Fruit fly (Drosophila melanogaster) whole organism, embryonic: Measurements from ENCODE around the gene sisA.

Source experiments
- Abd-B ChIP-seq: fragments of 200-800 bp; sonication (Bioruptor generic); optimal IDR thresholded peaks from 2 replicates; lab custom pipeline; 2018; ENCODE audit warnings: missing biosample characterization, mild to moderate bottlenecking, missing genetic modification characterization, moderate library complexity
- Asciz ChIP-seq: fragments of 200-800 bp; sonication (Bioruptor generic); optimal IDR thresholded peaks from 2 replicates; lab custom pipeline; 2017; ENCODE audit warnings: missing biosample characterization, mild to moderate bottlenecking, missing genetic modification characterization, missing genetic modification reagents
- Bteb2 ChIP-seq: fragments of 200-800 bp; sonication (Bioruptor generic); optimal IDR thresholded peaks from 2 replicates; lab custom pipeline; 2016; ENCODE audit warnings: missing biosample characterization, missing genetic modification characterization
- CG10959 ChIP-seq: fragments of 200-800 bp; sonication (Bioruptor generic); IDR thresholded peaks from 2 replicates; pipeline ENCODE4 v1.3.6; 2022; ENCODE audit warnings: missing biosample characterization, missing genetic modification characterization
- CG13123 ChIP-seq: fragments of 200-800 bp; sonication (Bioruptor generic); optimal IDR thresholded peaks from 2 replicates; lab custom pipeline; 2016; ENCODE audit warnings: missing biosample characterization, missing genetic modification characterization
- CG14710 ChIP-seq: fragments of 200-800 bp; sonication (Bioruptor generic); optimal IDR thresholded peaks from 3 replicates; lab custom pipeline; 2019; ENCODE audit warnings: missing biosample characterization, mild to moderate bottlenecking, missing genetic modification characterization, moderate library complexity
- CG15011 ChIP-seq: fragments of 200-800 bp; sonication (Bioruptor generic); optimal IDR thresholded peaks from 3 replicates; lab custom pipeline; 2018; ENCODE audit warnings: missing biosample characterization, mild to moderate bottlenecking, missing genetic modification characterization
- CG1529 ChIP-seq: fragments of 200-800 bp; sonication (Bioruptor generic); optimal IDR thresholded peaks from 3 replicates; lab custom pipeline; 2018; ENCODE audit warnings: missing biosample characterization, missing genetic modification characterization
- CG15601 ChIP-seq: fragments of 200-800 bp; sonication (Bioruptor generic); optimal IDR thresholded peaks from 3 replicates; lab custom pipeline; 2019; ENCODE audit warnings: missing biosample characterization, mild to moderate bottlenecking, missing genetic modification characterization, moderate library complexity
- CG32772 ChIP-seq: fragments of 200-800 bp; sonication (Bioruptor generic); IDR thresholded peaks from 2 replicates; pipeline ENCODE4 v1.3.6; 2022; ENCODE audit warnings: missing biosample characterization, missing genetic modification characterization
- CG3281 ChIP-seq: fragments of 200-800 bp; sonication (Bioruptor generic); optimal IDR thresholded peaks from 3 replicates; lab custom pipeline; 2017; ENCODE audit warnings: missing biosample characterization, mild to moderate bottlenecking, missing genetic modification characterization
- CG3726 ChIP-seq: fragments of 200-800 bp; sonication (Bioruptor generic); IDR thresholded peaks from 3 replicates; pipeline ENCODE4, ENCODE4 v1.3.6; 2022; ENCODE audit warnings: missing biosample characterization, missing genetic modification characterization
- CG7928 ChIP-seq: fragments of 200-800 bp; sonication (Bioruptor generic); optimal IDR thresholded peaks from 2 replicates; lab custom pipeline; 2017; ENCODE audit warnings: missing biosample characterization, mild to moderate bottlenecking, missing genetic modification characterization
- CG8359 ChIP-seq: fragments of 200-800 bp; sonication (Bioruptor generic); optimal IDR thresholded peaks from 2 replicates; lab custom pipeline; 2017; ENCODE audit warnings: missing biosample characterization, mild to moderate bottlenecking, missing genetic modification characterization, borderline replicate concordance
- CG9609 ChIP-seq: fragments of 200-800 bp; sonication (Bioruptor generic); optimal IDR thresholded peaks from 3 replicates; lab custom pipeline; 2016; ENCODE audit warnings: missing biosample characterization, missing genetic modification characterization
- CTCF ChIP-seq: fragments of 200-800 bp; sonication (Bioruptor generic); optimal IDR thresholded peaks from 2 replicates; lab custom pipeline; 2017; ENCODE audit warnings: missing biosample characterization, mild to moderate bottlenecking, missing genetic modification characterization, moderate library complexity
- D ChIP-seq, 2 experiments: fragments of 200-800 bp in 1 of 2; fragments of >200 bp in 1 of 2; sonication (Bioruptor generic) in 1 of 2; optimal IDR thresholded peaks; 2 replicates in 1 of 2; 3 replicates in 1 of 2; lab custom pipeline; 2017; ENCODE audit warnings: mild to moderate bottlenecking in 1 of 2, missing biosample characterization in 1 of 2, missing genetic modification characterization in 1 of 2, missing genetic modification reagents in 1 of 2
- Doc3 ChIP-seq: fragments of 200-800 bp; sonication (Bioruptor generic); IDR thresholded peaks from 3 replicates; pipeline ENCODE4 v1.3.6; 2022; ENCODE audit warnings: missing biosample characterization, missing genetic modification characterization; ENCODE audit not compliant: partially characterized antibody
- H2.0 ChIP-seq: fragments of 200-800 bp; sonication (Bioruptor generic); IDR thresholded peaks from 2 replicates; pipeline ENCODE4 v1.3.6; 2022; ENCODE audit warnings: missing biosample characterization, missing genetic modification characterization
- HLH3B ChIP-seq: fragments of 200-800 bp; sonication (Bioruptor generic); IDR thresholded peaks from 2 replicates; pipeline ENCODE4 v1.3.6; 2022; ENCODE audit warnings: missing biosample characterization, missing genetic modification characterization
- Hey ChIP-seq: fragments of 200-800 bp; sonication (Bioruptor generic); optimal IDR thresholded peaks from 3 replicates; lab custom pipeline; 2018; ENCODE audit warnings: missing biosample characterization, mild to moderate bottlenecking, missing genetic modification characterization
- Hsf ChIP-seq: fragments of 200-800 bp; sonication (Bioruptor generic); optimal IDR thresholded peaks from 3 replicates; lab custom pipeline; 2016; ENCODE audit warnings: missing biosample characterization, missing genetic modification characterization
- Neu2 ChIP-seq: fragments of 200-800 bp; sonication (Bioruptor generic); optimal IDR thresholded peaks from 3 replicates; lab custom pipeline; 2016; ENCODE audit warnings: missing biosample characterization, missing genetic modification characterization, borderline replicate concordance
- NfI ChIP-seq: fragments of 200-800 bp; sonication (Bioruptor generic); optimal IDR thresholded peaks from 3 replicates; lab custom pipeline; 2018; ENCODE audit warnings: missing biosample characterization, mild to moderate bottlenecking, missing genetic modification characterization, moderate library complexity
- Oaz ChIP-seq: fragments of 200-800 bp; sonication (Bioruptor generic); IDR thresholded peaks from 2 replicates; pipeline ENCODE4 v1.3.6; 2022; ENCODE audit warnings: missing biosample characterization, missing genetic modification characterization
- Rfx ChIP-seq: fragments of 200-800 bp; sonication (Bioruptor generic); IDR thresholded peaks from 2 replicates; pipeline ENCODE4 v1.3.6; 2022; ENCODE audit warnings: missing biosample characterization, missing genetic modification characterization
- Scr ChIP-seq: fragments of 200-800 bp; sonication (Bioruptor generic); IDR thresholded peaks from 2 replicates; pipeline ENCODE4 v1.3.6; 2022; ENCODE audit warnings: missing biosample characterization, missing genetic modification characterization; ENCODE audit not compliant: partially characterized antibody
- Vsx1 ChIP-seq: fragments of 200-800 bp; sonication (Bioruptor generic); optimal IDR thresholded peaks from 2 replicates; lab custom pipeline; 2017; ENCODE audit warnings: missing biosample characterization, mild to moderate bottlenecking, missing genetic modification characterization, missing genetic modification reagents
- YL-1 ChIP-seq: fragments of 200-800 bp; sonication (Bioruptor generic); optimal IDR thresholded peaks from 3 replicates; lab custom pipeline; 2017; ENCODE audit warnings: missing biosample characterization, mild to moderate bottlenecking, missing genetic modification characterization
- amos ChIP-seq: fragments of 200-800 bp; sonication (Bioruptor generic); IDR thresholded peaks from 2 replicates; pipeline ENCODE4 v1.3.6; 2022; ENCODE audit warnings: missing biosample characterization, missing genetic modification characterization; ENCODE audit not compliant: partially characterized antibody
- bigmax ChIP-seq: fragments of 200-800 bp; sonication (Bioruptor generic); optimal IDR thresholded peaks from 2 replicates; lab custom pipeline; 2018; ENCODE audit warnings: missing biosample characterization, mild to moderate bottlenecking, missing genetic modification characterization
- bsh ChIP-seq, 2 experiments: fragments of 200-800 bp; sonication (Bioruptor generic); optimal IDR thresholded peaks; 2 replicates each; lab custom pipeline; 2017 to 2018; ENCODE audit warnings: mild to moderate bottlenecking in 2 of 2, missing biosample characterization in 2 of 2, missing genetic modification characterization in 2 of 2, moderate library complexity in 1 of 2
- cad ChIP-seq: fragments of >200 bp; optimal IDR thresholded peaks from 2 replicates; lab custom pipeline; 2017; ENCODE audit warnings: missing biosample characterization, missing genetic modification characterization
- caup ChIP-seq: fragments of 200-800 bp; sonication (Bioruptor generic); optimal IDR thresholded peaks from 3 replicates; lab custom pipeline; 2017; ENCODE audit warnings: missing biosample characterization, mild to moderate bottlenecking, missing genetic modification characterization, moderate library complexity; ENCODE audit not compliant: severe bottlenecking
- danr ChIP-seq: fragments of 200-800 bp; sonication (Bioruptor generic); IDR thresholded peaks from 2 replicates; pipeline ENCODE4 v1.3.6; 2022; ENCODE audit warnings: missing biosample characterization, missing genetic modification characterization
- dmrt99B ChIP-seq: fragments of 200-800 bp; sonication (Bioruptor generic); optimal IDR thresholded peaks from 2 replicates; lab custom pipeline; 2018; ENCODE audit warnings: missing biosample characterization, mild to moderate bottlenecking, missing genetic modification characterization, moderate library complexity
- hth ChIP-seq: fragments of >200 bp; optimal IDR thresholded peaks from 2 replicates; lab custom pipeline; 2017; ENCODE audit warnings: inconsistent platforms
- ken ChIP-seq: fragments of 200-800 bp; sonication (Bioruptor generic); IDR thresholded peaks from 3 replicates; pipeline ENCODE4 v1.3.6; 2022; ENCODE audit warnings: missing biosample characterization, missing genetic modification characterization
- lbe ChIP-seq: fragments of 200-800 bp; sonication (Bioruptor generic); optimal IDR thresholded peaks from 2 replicates; lab custom pipeline; 2016; ENCODE audit warnings: missing biosample characterization, mild to moderate bottlenecking, missing genetic modification characterization
- pb ChIP-seq: fragments of 200-800 bp; sonication (Bioruptor generic); optimal IDR thresholded peaks from 3 replicates; lab custom pipeline; 2016; ENCODE audit warnings: missing biosample characterization, missing genetic modification characterization
- pum ChIP-seq: fragments of 200-800 bp; sonication (Bioruptor generic); optimal IDR thresholded peaks from 2 replicates; lab custom pipeline; 2016; ENCODE audit warnings: missing biosample characterization, missing genetic modification characterization
- row ChIP-seq: fragments of 200-800 bp; sonication (Bioruptor generic); IDR thresholded peaks from 3 replicates; pipeline ENCODE4 v1.3.6; 2022; ENCODE audit warnings: missing biosample characterization, missing genetic modification characterization
- salm ChIP-seq: fragments of 200-800 bp; sonication (Bioruptor generic); optimal IDR thresholded peaks from 2 replicates; lab custom pipeline; 2018; ENCODE audit warnings: missing biosample characterization, mild to moderate bottlenecking, missing genetic modification characterization
- sens-2 ChIP-seq: fragments of 200-800 bp; sonication (Bioruptor generic); IDR thresholded peaks from 2 replicates; pipeline ENCODE4 v1.3.6; 2022; ENCODE audit warnings: missing biosample characterization, missing genetic modification characterization
- sug ChIP-seq: fragments of 200-800 bp; optimal IDR thresholded peaks from 2 replicates; lab custom pipeline; 2019; ENCODE audit warnings: missing biosample characterization, mild to moderate bottlenecking, missing genetic modification characterization, moderate library complexity
- wor ChIP-seq: fragments of 200-800 bp; sonication (Bioruptor generic); IDR thresholded peaks from 2 replicates; pipeline ENCODE4 v1.3.6; 2022; ENCODE audit warnings: missing biosample characterization, missing genetic modification characterization

sisA gene

DNA sequence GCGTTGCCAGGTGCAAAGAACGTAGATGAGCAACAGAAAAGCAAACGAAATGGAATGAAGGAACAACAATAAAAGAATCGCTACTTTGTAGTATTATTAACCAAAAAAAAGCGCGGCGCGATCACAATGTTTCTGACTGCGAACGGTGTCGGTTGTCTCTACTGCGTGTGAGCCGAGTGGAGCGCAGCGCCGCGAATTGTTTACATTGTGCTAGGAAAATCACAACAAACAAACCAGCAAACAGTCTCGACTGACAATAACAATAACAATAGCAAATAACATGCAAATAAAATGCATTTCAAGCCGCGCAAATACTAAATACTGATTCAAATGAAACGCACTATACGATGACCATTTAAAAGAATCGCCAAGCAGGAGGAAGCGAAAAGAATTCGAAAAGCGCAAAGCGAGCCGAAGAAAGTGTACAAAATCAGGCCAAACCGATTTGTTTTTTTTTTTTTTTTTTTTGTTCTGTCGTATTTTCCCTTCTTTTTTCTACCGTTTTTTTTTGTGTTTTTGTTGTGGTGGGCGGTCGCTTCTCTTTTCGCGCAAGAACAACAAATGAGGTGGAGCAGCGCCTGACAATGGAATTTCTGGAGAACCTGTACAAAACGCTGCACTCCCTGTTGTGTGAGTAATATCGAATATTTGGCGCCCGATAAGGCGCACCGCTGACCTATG is 17.9 kb upstream of the sisA start, which contains the start of the genes CG34348 and Kap3 (continued):
- peak; percentile 2; the same call in 1 of the 2 replicates for TF ChIP-seq Rfx (GFP tag; lab: Robert Waterston, UW)
- TF ChIP-seq CG32772 (GFP tag; lab: Robert Waterston, UW): peak; percentile 27; the same call in 1 of the 2 replicates
- TF ChIP-seq HLH3B (GFP tag; lab: Robert Waterston, UW): no peak
- no peak for TF ChIP-seq caup (GFP tag; lab: Kevin White, UChicago)
- TF ChIP-seq amos: no peak
- peak in 1 of 2 experiments; percentile 47 for TF ChIP-seq bsh (GFP tag; optimal IDR thresholded peaks at IDR 0.05; lab: Kevin White, UChicago)
- TF ChIP-seq H2.0: no peak
- no peak for TF ChIP-seq lbe (GFP tag; lab: Kevin White, UChicago)
- no peak for TF ChIP-seq danr (GFP tag; lab: Robert Waterston, UW)

DNA sequence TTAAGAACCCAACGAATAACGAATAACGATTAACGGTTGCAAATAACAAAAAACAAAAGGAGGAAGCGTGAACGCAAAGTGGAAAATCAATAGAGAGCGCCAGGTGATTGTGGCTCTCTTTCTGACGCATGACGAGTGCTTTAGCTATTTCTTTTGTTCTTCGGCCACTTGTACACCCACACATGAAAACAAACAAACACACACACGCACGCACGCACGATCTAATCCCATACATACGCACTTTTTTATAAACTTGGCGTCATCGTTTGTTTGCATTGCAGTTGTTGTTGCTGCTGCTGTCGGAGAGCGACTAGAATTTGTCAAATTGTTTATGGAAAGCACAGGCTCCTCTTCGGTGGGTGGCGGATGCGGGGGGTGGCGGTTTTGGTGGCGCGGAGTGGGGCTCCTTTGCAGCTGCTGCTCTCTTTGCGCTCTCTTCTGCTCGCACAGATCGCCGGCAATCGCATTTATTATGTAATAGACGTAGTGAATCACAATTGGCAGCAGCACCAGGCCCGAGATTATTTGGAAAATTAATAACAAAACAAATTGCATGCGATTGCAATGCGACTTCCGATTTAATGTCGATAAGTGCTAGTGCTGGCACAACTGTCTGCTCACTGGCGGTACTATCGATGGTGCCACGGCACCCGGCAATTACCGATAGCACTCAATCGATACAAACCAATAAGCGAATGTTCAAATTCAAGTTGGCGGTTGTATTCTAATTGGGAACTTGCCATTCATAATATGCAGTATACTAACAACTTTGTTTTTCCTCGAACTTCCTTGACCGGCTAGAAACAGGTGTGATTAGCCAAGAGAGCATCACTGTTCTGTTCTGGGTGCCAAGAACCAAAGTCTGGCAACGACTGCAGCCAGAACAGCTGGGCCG is 17.1 kb upstream of the sisA start:
- TF ChIP-seq CG3726 (GFP tag; lab: Robert Waterston, UW): no peak
- no peak for TF ChIP-seq wor
- peak; percentile 61 for TF ChIP-seq Hsf
- TF ChIP-seq CG3281: no peak
- TF ChIP-seq YL-1: peak; percentile 46
- TF ChIP-seq dmrt99B (tag; lab: Kevin White, UChicago): no peak
- TF ChIP-seq amos: peak; percentile 91
- TF ChIP-seq Vsx1 (GFP tag; lab: Kevin White, UChicago): no peak
- no peak for TF ChIP-seq hth (lab: Kevin White, UChicago)
- peak; percentile 10 for TF ChIP-seq Hey (tag; lab: Kevin White, UChicago)
- peak; percentile 82 for TF ChIP-seq row (GFP tag; lab: Robert Waterston, UW)
- TF ChIP-seq pum (GFP tag; lab: Kevin White, UChicago): peak; percentile 41
- peak; percentile 38 for TF ChIP-seq D (optimal IDR thresholded peaks at IDR 0.05; lab: Kevin White, UChicago)
- peak; percentile 26 for TF ChIP-seq D (GFP tag; optimal IDR thresholded peaks at IDR 0.05; lab: Kevin White, UChicago)
- peak; percentile 78 for TF ChIP-seq Doc3
- TF ChIP-seq CG1529 (GFP tag; lab: Kevin White, UChicago): no peak
- no peak for TF ChIP-seq Asciz (GFP tag; lab: Kevin White, UChicago)
- TF ChIP-seq cad: no peak
- TF ChIP-seq CG8359 (GFP tag; lab: Kevin White, UChicago): no peak
- peak; percentile 43 for TF ChIP-seq NfI (GFP tag; lab: Kevin White, UChicago)
- no peak for TF ChIP-seq ken (GFP tag; lab: Robert Waterston, UW)
- peak; percentile 45 for TF ChIP-seq CG13123 (GFP tag; lab: Kevin White, UChicago)
- TF ChIP-seq sug (tag; lab: Kevin White, UChicago): peak; percentile 56
- no peak for TF ChIP-seq CG15011
- peak; percentile 33 for TF ChIP-seq pb (GFP tag; lab: Kevin White, UChicago)
- no peak for TF ChIP-seq salm (tag; lab: Kevin White, UChicago)
- peak; percentile 39 for TF ChIP-seq CG9609 (GFP tag; lab: Kevin White, UChicago)
- peak; percentile 36 for TF ChIP-seq CG15601
- peak; percentile 53 for TF ChIP-seq Abd-B (GFP tag; lab: Kevin White, UChicago)
- peak; percentile 19 for TF ChIP-seq CG7928 (GFP tag; lab: Kevin White, UChicago)
- TF ChIP-seq CG10959 (GFP tag; lab: Robert Waterston, UW): no peak
- no peak for TF ChIP-seq Neu2 (GFP tag; lab: Kevin White, UChicago)
- TF ChIP-seq bigmax: no peak
- TF ChIP-seq CTCF: no peak
- no peak for TF ChIP-seq Oaz (GFP tag; lab: Robert Waterston, UW)
- no peak for TF ChIP-seq Bteb2 (GFP tag; lab: Kevin White, UChicago)
- peak; percentile 91 for TF ChIP-seq Scr (GFP tag; lab: Robert Waterston, UW)
- TF ChIP-seq sens-2 (GFP tag; lab: Robert Waterston, UW): no peak
- TF ChIP-seq CG14710: peak; percentile 76
